Fruit fly (Drosophila melanogaster) S2 (cell line): Measurements from ENCODE around the gene SdhD.

Experiments used
- CG8478 ChIP-seq: fragments of >200 bp; optimal IDR thresholded peaks from 2 replicates; lab custom pipeline; 2018
- CTCF ChIP-seq, 2 experiments: fragments of >200 bp; optimal IDR thresholded peaks; 2 replicates each; lab custom pipeline; 2018

- no peak for TF ChIP-seq CG8478 (lab: Kevin White, UChicago)
- TF ChIP-seq CTCF (optimal IDR thresholded peaks at IDR 0.05; lab: Kevin White, UChicago) = no peak
Observed at dm6 chr3R:23780757-23781156, 20.4 kb upstream of the SdhD start.
